Worm (Caenorhabditis elegans): Measurements from ENCODE around the gene mrps-16.

- no peak for TF ChIP-seq sea-2 (GFP tag; IDR thresholded peaks at IDR 0.05)
- no peak for TF ChIP-seq aptf-3 (GFP tag; IDR thresholded peaks at IDR 0.05)
- no peak for TF ChIP-seq him-1 (tag; optimal IDR thresholded peaks at IDR 0.05)
Measured at ce11 chrII:5451278-5451677, 22.9 kb upstream of the mrps-16 start.

All from whole organism, young adult.